Fruit fly (Drosophila melanogaster) S2 (cell line): ENCODE measurements around the gene Vha14-2.

Source experiments
- CG8478 ChIP-seq: fragments of >200 bp; optimal IDR thresholded peaks from 2 replicates; lab custom pipeline; 2018
- CTCF ChIP-seq, 2 experiments: fragments of >200 bp; optimal IDR thresholded peaks; 2 replicates each; lab custom pipeline; 2018

- no peak for TF ChIP-seq CG8478 (lab: Kevin White, UChicago)
- TF ChIP-seq CTCF (optimal IDR thresholded peaks at IDR 0.05; lab: Kevin White, UChicago) = no peak
Measured at dm6 chr3R:6141768-6142167, 19.4 kb downstream of the Vha14-2 start.
